Worm (Caenorhabditis elegans) whole organism, L4 larva: Measurements from ENCODE around the gene klp-3.

Experiments
- ceh-62 ChIP-seq: sonication (generic microtip); optimal IDR thresholded peaks from 2 replicates; lab custom pipeline; 2017; ENCODE audit warnings: missing biosample characterization, missing genetic modification characterization
- unc-39 ChIP-seq: sonication (generic microtip); optimal IDR thresholded peaks from 2 replicates; lab custom pipeline; 2017; ENCODE audit warnings: missing biosample characterization, missing genetic modification characterization

DNA sequence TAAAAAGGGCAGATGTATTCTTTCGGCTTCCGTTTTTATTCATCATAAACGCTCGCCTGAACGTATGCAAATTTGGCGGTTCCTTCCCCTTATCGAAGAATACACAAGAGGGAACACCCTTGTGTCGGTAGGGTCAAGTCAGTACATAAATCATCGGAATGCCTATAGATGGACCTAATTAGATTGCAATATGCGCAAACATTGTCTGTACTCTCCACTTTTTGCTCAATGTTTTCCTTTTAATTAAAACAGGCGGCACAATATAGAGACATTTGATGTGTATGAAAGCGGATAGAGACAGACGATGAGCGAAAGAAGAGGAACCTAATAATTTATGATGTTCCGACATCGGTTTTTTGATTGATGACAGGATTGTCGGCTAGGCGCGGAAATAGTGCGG is 27.9 kb upstream of the klp-3 start:
- TF ChIP-seq ceh-62 (tag; lab: Kevin White, UChicago) (no peak), unc-39 (tag; lab: Kevin White, UChicago) (no peak)
